Worm (Caenorhabditis elegans) whole organism, young adult: ENCODE measurements around the gene inx-11.

Experiments used
- ama-1 ChIP-seq, 3 experiments: fragments of 150-350 bp in 1 of 3; sonication (generic microtip) in 2 of 3; optimal IDR thresholded peaks; 2 replicates each; lab custom pipeline; 2014 to 2018; ENCODE audit warnings: missing biosample characterization in 2 of 3, missing genetic modification characterization in 2 of 3, missing genetic modification reagents in 2 of 3
- ceh-91 ChIP-seq: fragments of 200-800 bp; sonication (Bioruptor generic); IDR thresholded peaks from 2 replicates; pipeline ENCODE4 v1.3.6; 2022; ENCODE audit warnings: missing genetic modification reagents, missing genetic modification characterization, missing compliant biosample characterization
- dpl-1 ChIP-seq: fragments of 150-350 bp; optimal IDR thresholded peaks from 2 replicates; lab custom pipeline; 2014; ENCODE audit warnings: missing biosample characterization, missing genetic modification reagents, missing genetic modification characterization
- hlh-26 ChIP-seq: fragments of 200-800 bp; sonication (Bioruptor generic); conservative IDR thresholded peaks from 2 replicates; pipeline ENCODE4 v1.3.6; 2022; ENCODE audit warnings: missing genetic modification reagents, missing genetic modification characterization, missing compliant biosample characterization
- pha-4 ChIP-seq: fragments of 150-350 bp; sonication (generic microtip); optimal IDR thresholded peaks from 2 replicates; lab custom pipeline; 2014; ENCODE audit warnings: missing biosample characterization, missing genetic modification reagents, missing genetic modification characterization

ce11 chrV:12512773-12513172 is 25.7 kb downstream of the inx-11 start, which contains the start of the genes T28H10.2 and lgmn-1:
- TF ChIP-seq dpl-1 (GFP tag; lab: Kevin White, UChicago) (no peak), pha-4 (tag; lab: Kevin White, UChicago) (no peak), hlh-26 (GFP tag; lab: Robert Waterston, UW) (no peak), ama-1 (optimal IDR thresholded peaks at IDR 0.05; lab: Kevin White, UChicago) (no peak), ama-1 (GFP tag; optimal IDR thresholded peaks at IDR 0.05; lab: Kevin White, UChicago) (no peak), ceh-91 (no peak)
